Worm (Caenorhabditis elegans) whole organism, L4/young adult: Measurements from ENCODE around the gene sid-2.

Experiments
- W03F9.2 ChIP-seq: fragments of 150-350 bp; optimal IDR thresholded peaks from 2 replicates; lab custom pipeline; 2014; ENCODE audit warnings: missing biosample characterization, missing genetic modification characterization
- dao-5 ChIP-seq: sonication (generic microtip); optimal IDR thresholded peaks from 2 replicates; lab custom pipeline; 2016; ENCODE audit warnings: missing genotype, missing genetic modification characterization, moderate library complexity, missing compliant biosample characterization
- him-1 ChIP-seq: sonication (generic microtip); optimal IDR thresholded peaks from 2 replicates; lab custom pipeline; 2016; ENCODE audit warnings: missing genotype, missing genetic modification reagents, missing genetic modification characterization, missing compliant biosample characterization

- TF ChIP-seq W03F9.2 (tag; lab: Kevin White, UChicago) = no peak
- peak; percentile 64 for TF ChIP-seq him-1 (tag; lab: Kevin White, UChicago)
- no peak for TF ChIP-seq dao-5 (tag; lab: Kevin White, UChicago)
Measured at ce11 chrIII:13697822-13698221, 18.6 kb downstream of the sid-2 start.
